Fruit fly (Drosophila melanogaster) whole organism, embryonic: Measurements from ENCODE around the gene eIF4E5.

ENCODE experiments used
- Atf-2 ChIP-seq: fragments of 200-800 bp; sonication (Bioruptor generic); optimal IDR thresholded peaks from 2 replicates; lab custom pipeline; 2016; ENCODE audit warnings: missing biosample characterization, missing genetic modification characterization
- B-H2 ChIP-seq: fragments of 200-800 bp; sonication (Bioruptor generic); optimal IDR thresholded peaks from 2 replicates; lab custom pipeline; 2018; ENCODE audit warnings: missing biosample characterization, mild to moderate bottlenecking, missing genetic modification characterization
- Bteb2 ChIP-seq: fragments of 200-800 bp; sonication (Bioruptor generic); optimal IDR thresholded peaks from 2 replicates; lab custom pipeline; 2016; ENCODE audit warnings: missing biosample characterization, missing genetic modification characterization
- CG10431 ChIP-seq: fragments of 200-800 bp; sonication (Bioruptor generic); optimal IDR thresholded peaks from 3 replicates; lab custom pipeline; 2018; ENCODE audit warnings: missing biosample characterization, mild to moderate bottlenecking, missing genetic modification characterization
- CG10959 ChIP-seq: fragments of 200-800 bp; sonication (Bioruptor generic); IDR thresholded peaks from 2 replicates; pipeline ENCODE4 v1.3.6; 2022; ENCODE audit warnings: missing biosample characterization, missing genetic modification characterization
- CG11695 ChIP-seq: fragments of 200-800 bp; sonication (Bioruptor generic); IDR thresholded peaks from 3 replicates; pipeline ENCODE4 v1.3.6; 2022; ENCODE audit warnings: missing biosample characterization, missing genetic modification characterization
- CG12769 ChIP-seq: fragments of 200-800 bp; sonication (Bioruptor generic); optimal IDR thresholded peaks from 2 replicates; lab custom pipeline; 2019; ENCODE audit warnings: missing biosample characterization, mild to moderate bottlenecking, missing genetic modification characterization, moderate library complexity
- CG16779 ChIP-seq: fragments of 200-800 bp; sonication (Bioruptor generic); IDR thresholded peaks from 2 replicates; pipeline ENCODE4 v1.3.6; 2022; ENCODE audit warnings: missing biosample characterization, missing genetic modification characterization
- CG17385 ChIP-seq: fragments of 200-800 bp; sonication (Bioruptor generic); optimal IDR thresholded peaks from 3 replicates; lab custom pipeline; 2018; ENCODE audit warnings: missing biosample characterization, mild to moderate bottlenecking, missing genetic modification characterization
- CG17829 ChIP-seq: fragments of 200-800 bp; optimal IDR thresholded peaks from 2 replicates; lab custom pipeline; 2019; ENCODE audit warnings: missing biosample characterization, mild to moderate bottlenecking, missing genetic modification characterization, moderate library complexity
- CG18262 ChIP-seq: fragments of 200-800 bp; optimal IDR thresholded peaks from 3 replicates; lab custom pipeline; 2019; ENCODE audit warnings: missing biosample characterization, mild to moderate bottlenecking, missing genetic modification characterization, moderate library complexity
- CG2199 ChIP-seq: fragments of 200-800 bp; sonication (Bioruptor generic); IDR thresholded peaks from 3 replicates; pipeline ENCODE4 v1.3.6; 2022; ENCODE audit warnings: missing biosample characterization, missing genetic modification characterization
- CG30403 ChIP-seq: fragments of 200-800 bp; sonication (Bioruptor generic); optimal IDR thresholded peaks from 3 replicates; lab custom pipeline; 2016; ENCODE audit warnings: missing biosample characterization, missing genetic modification characterization
- CG32767 ChIP-seq: fragments of 200-800 bp; sonication (Bioruptor generic); IDR thresholded peaks from 2 replicates; pipeline ENCODE4 v1.3.6; 2022; ENCODE audit warnings: missing biosample characterization, missing genetic modification characterization
- CG3407 ChIP-seq: fragments of 200-800 bp; sonication (Bioruptor generic); optimal IDR thresholded peaks from 2 replicates; lab custom pipeline; 2018; ENCODE audit warnings: missing biosample characterization, mild to moderate bottlenecking, missing genetic modification characterization
- CG7987 ChIP-seq: fragments of 200-800 bp; sonication (Bioruptor generic); optimal IDR thresholded peaks from 2 replicates; lab custom pipeline; 2018; ENCODE audit warnings: missing biosample characterization, mild to moderate bottlenecking, missing genetic modification characterization, moderate library complexity
- CG9215 ChIP-seq: fragments of 200-800 bp; sonication (Bioruptor generic); IDR thresholded peaks from 2 replicates; pipeline ENCODE4 v1.3.6; 2022; ENCODE audit warnings: missing biosample characterization, missing genetic modification characterization
- CG9727 ChIP-seq: fragments of 200-800 bp; sonication (Bioruptor generic); optimal IDR thresholded peaks from 3 replicates; lab custom pipeline; 2017; ENCODE audit warnings: missing biosample characterization, mild to moderate bottlenecking, missing genetic modification characterization
- CG9876 ChIP-seq: fragments of 200-800 bp; sonication (Bioruptor generic); optimal IDR thresholded peaks from 2 replicates; lab custom pipeline; 2016; ENCODE audit warnings: missing biosample characterization, missing genetic modification characterization
- Dad ChIP-seq: fragments of 200-800 bp; sonication (Bioruptor generic); optimal IDR thresholded peaks from 3 replicates; lab custom pipeline; 2016; ENCODE audit warnings: missing biosample characterization, missing genetic modification characterization
- Doc2 ChIP-seq: fragments of 200-800 bp; sonication (Bioruptor generic); IDR thresholded peaks from 2 replicates; pipeline ENCODE4 v1.3.6; 2022; ENCODE audit warnings: missing biosample characterization, missing genetic modification characterization
- Gsc ChIP-seq: fragments of 200-800 bp; sonication (Bioruptor generic); IDR thresholded peaks from 2 replicates; pipeline ENCODE4 v1.3.6; 2022; ENCODE audit warnings: missing biosample characterization, missing genetic modification characterization
- MTF-1 ChIP-seq: fragments of 200-800 bp; sonication (Bioruptor generic); optimal IDR thresholded peaks from 2 replicates; lab custom pipeline; 2018; ENCODE audit warnings: missing biosample characterization, mild to moderate bottlenecking, missing genetic modification characterization, borderline replicate concordance
- Xbp1 ChIP-seq: fragments of 200-800 bp; sonication (Bioruptor generic); optimal IDR thresholded peaks from 3 replicates; lab custom pipeline; 2016; ENCODE audit warnings: missing biosample characterization, mild to moderate bottlenecking, missing genetic modification characterization
- Xrp1 ChIP-seq: fragments of 200-800 bp; sonication (Bioruptor generic); IDR thresholded peaks from 2 replicates; pipeline ENCODE4 v1.3.6; 2022; ENCODE audit warnings: missing biosample characterization, missing genetic modification characterization
- amos ChIP-seq: fragments of 200-800 bp; sonication (Bioruptor generic); IDR thresholded peaks from 2 replicates; pipeline ENCODE4 v1.3.6; 2022; ENCODE audit warnings: missing biosample characterization, missing genetic modification characterization; ENCODE audit not compliant: partially characterized antibody
- ase ChIP-seq: fragments of 200-800 bp; sonication (Bioruptor generic); IDR thresholded peaks from 3 replicates; pipeline ENCODE4 v1.3.6; 2022; ENCODE audit warnings: missing biosample characterization, missing genetic modification characterization
- ash1 ChIP-seq: fragments of 200-800 bp; sonication (Bioruptor generic); optimal IDR thresholded peaks from 2 replicates; lab custom pipeline; 2018; ENCODE audit warnings: missing biosample characterization, mild to moderate bottlenecking, missing genetic modification characterization
- bbx ChIP-seq: fragments of 200-800 bp; sonication (Bioruptor generic); IDR thresholded peaks from 2 replicates; pipeline ENCODE4 v1.3.6; 2022; ENCODE audit warnings: missing biosample characterization, missing genetic modification characterization; ENCODE audit not compliant: partially characterized antibody
- bowl ChIP-seq: fragments of 200-800 bp; sonication (Bioruptor generic); IDR thresholded peaks from 2 replicates; pipeline ENCODE4 v1.3.6; 2022; ENCODE audit warnings: missing biosample characterization, missing genetic modification characterization
- caup ChIP-seq: fragments of 200-800 bp; sonication (Bioruptor generic); optimal IDR thresholded peaks from 3 replicates; lab custom pipeline; 2017; ENCODE audit warnings: missing biosample characterization, mild to moderate bottlenecking, missing genetic modification characterization, moderate library complexity; ENCODE audit not compliant: severe bottlenecking
- chm ChIP-seq: fragments of 200-800 bp; sonication (Bioruptor generic); IDR thresholded peaks from 2 replicates; pipeline ENCODE4 v1.3.6; 2022; ENCODE audit warnings: missing biosample characterization, missing genetic modification characterization
- ems ChIP-seq: fragments of 200-800 bp; sonication (Bioruptor generic); optimal IDR thresholded peaks from 3 replicates; lab custom pipeline; 2016; ENCODE audit warnings: missing biosample characterization, missing genetic modification characterization
- eyg ChIP-seq: fragments of 200-800 bp; sonication (Bioruptor generic); optimal IDR thresholded peaks from 3 replicates; lab custom pipeline; 2016; ENCODE audit warnings: missing biosample characterization, missing genetic modification characterization
- gfzf ChIP-seq: fragments of 200-800 bp; sonication (Bioruptor generic); optimal IDR thresholded peaks from 2 replicates; lab custom pipeline; 2016; ENCODE audit warnings: missing biosample characterization, mild to moderate bottlenecking, missing genetic modification characterization, moderate library complexity
- hkb ChIP-seq, 2 experiments: fragments of 200-800 bp in 1 of 2; fragments of >200 bp in 1 of 2; sonication (Bioruptor generic) in 1 of 2; IDR thresholded peaks in 1 of 2; optimal IDR thresholded peaks in 1 of 2; 2 replicates each; pipeline versions ENCODE4 v1.3.6 to Lab custom; 2017 to 2022; ENCODE audit warnings: missing biosample characterization in 1 of 2, missing genetic modification characterization in 1 of 2
- kni ChIP-seq: fragments of 200-800 bp; sonication (Bioruptor generic); optimal IDR thresholded peaks from 3 replicates; lab custom pipeline; 2017; ENCODE audit warnings: mild to moderate bottlenecking, missing biosample characterization, missing genetic modification reagents, missing genetic modification characterization
- nerfin-2 ChIP-seq: fragments of 200-800 bp; sonication (Bioruptor generic); IDR thresholded peaks from 2 replicates; pipeline ENCODE4 v1.3.6; 2022; ENCODE audit warnings: missing biosample characterization, missing genetic modification characterization; ENCODE audit not compliant: partially characterized antibody
- p53 ChIP-seq: fragments of 200-800 bp; sonication (Bioruptor generic); optimal IDR thresholded peaks from 2 replicates; lab custom pipeline; 2016; ENCODE audit warnings: missing biosample characterization, missing genetic modification characterization
- ranshi ChIP-seq: fragments of 200-800 bp; sonication (Bioruptor generic); IDR thresholded peaks from 2 replicates; pipeline ENCODE4 v1.3.6; 2022; ENCODE audit warnings: missing biosample characterization, missing genetic modification characterization
- sens ChIP-seq: fragments of 200-800 bp; sonication (Bioruptor generic); peaks from one replicate; lab custom pipeline; 2016; ENCODE audit warnings: missing biosample characterization, missing genetic modification characterization
- slou ChIP-seq: fragments of 200-800 bp; sonication (Bioruptor generic); optimal IDR thresholded peaks from 3 replicates; lab custom pipeline; 2016; ENCODE audit warnings: missing biosample characterization, missing genetic modification characterization
- tgo ChIP-seq: fragments of 200-800 bp; sonication (Bioruptor generic); IDR thresholded peaks from 3 replicates; pipeline ENCODE4 v1.3.6; 2022; ENCODE audit warnings: missing biosample characterization, missing genetic modification characterization
- zf30C ChIP-seq: fragments of 200-800 bp; sonication (Bioruptor generic); optimal IDR thresholded peaks from 3 replicates; lab custom pipeline; 2018; ENCODE audit warnings: missing biosample characterization, mild to moderate bottlenecking, missing genetic modification characterization

Gene eIF4E5

dm6 chr3L:7876367-7876703 lies 18.3 kb upstream of the eIF4E5 start:
- TF ChIP-seq CG10431 (peak; percentile 83), slou (GFP tag; lab: Kevin White, UChicago) (no peak), CG9727 (GFP tag; lab: Kevin White, UChicago) (no peak), CG18262 (peak; percentile 38), CG2199 (GFP tag; lab: Robert Waterston, UW) (0 out of 3 replicates have a peak, but pooled peaks have one; percentile 46), CG17829 (tag; lab: Kevin White, UChicago) (no peak), CG17385 (peak; percentile 53), ems (no peak), CG9876 (GFP tag; lab: Kevin White, UChicago) (no peak), CG12769 (no peak), CG32767 (no peak), Gsc (GFP tag; lab: Robert Waterston, UW) (no peak), CG10959 (GFP tag; lab: Robert Waterston, UW) (no peak), CG9215 (no peak), MTF-1 (GFP tag; lab: Kevin White, UChicago) (no peak), sens (GFP tag; lab: Kevin White, UChicago) (peak; percentile 74), amos (GFP tag; lab: Robert Waterston, UW) (no peak), zf30C (GFP tag; lab: Kevin White, UChicago) (peak; percentile 12), Atf-2 (GFP tag; lab: Kevin White, UChicago) (no peak), nerfin-2 (no peak), Dad (no peak), kni (GFP tag; lab: Kevin White, UChicago) (peak; percentile 42), CG3407 (no peak), p53 (peak; percentile 7), bbx (GFP tag; lab: Robert Waterston, UW) (no peak)
- TF ChIP-seq, all 482 proteins: peak for 8

- no peak for TF ChIP-seq ranshi (GFP tag; lab: Robert Waterston, UW)
- no peak for TF ChIP-seq B-H2 (GFP tag; lab: Kevin White, UChicago)
- no peak for TF ChIP-seq chm
- TF ChIP-seq eyg (GFP tag; lab: Kevin White, UChicago): no peak
- TF ChIP-seq caup (GFP tag; lab: Kevin White, UChicago): no peak
- TF ChIP-seq, all 482 proteins: peak for 0
Observed at dm6 chr3L:7877466-7877865, 17.2 kb upstream of the eIF4E5 start.

- TF ChIP-seq CG7987 (GFP tag; lab: Kevin White, UChicago): no peak
- no peak for TF ChIP-seq Bteb2 (GFP tag; lab: Kevin White, UChicago)
- TF ChIP-seq ase (GFP tag; lab: Robert Waterston, UW): no peak
- TF ChIP-seq hkb (optimal IDR thresholded peaks at IDR 0.05; lab: Kevin White, UChicago): no peak
- TF ChIP-seq hkb (GFP tag; IDR thresholded peaks at IDR 0.05; lab: Robert Waterston, UW): no peak
- TF ChIP-seq Doc2 (GFP tag; lab: Robert Waterston, UW): no peak
- no peak for TF ChIP-seq CG16779 (GFP tag; lab: Robert Waterston, UW)
- no peak for TF ChIP-seq Xbp1
- no peak for TF ChIP-seq tgo (GFP tag; lab: Robert Waterston, UW)
- no peak for TF ChIP-seq Xrp1 (GFP tag; lab: Robert Waterston, UW)
- TF ChIP-seq CG11695 (GFP tag; lab: Robert Waterston, UW): no peak
- TF ChIP-seq ems: no peak
- no peak for TF ChIP-seq ash1 (GFP tag; lab: Kevin White, UChicago)
- TF ChIP-seq CG30403: no peak
- no peak for TF ChIP-seq gfzf (GFP tag; lab: Kevin White, UChicago)
- no peak for TF ChIP-seq Atf-2 (GFP tag; lab: Kevin White, UChicago)
- TF ChIP-seq bowl (GFP tag; lab: Robert Waterston, UW): no peak
- TF ChIP-seq bbx (GFP tag; lab: Robert Waterston, UW): no peak
Observed at dm6 chr3L:7879616-7880015, 15.1 kb upstream of the eIF4E5 start.
